Worm (Caenorhabditis elegans) whole organism, L4 larva: ENCODE results near the gene R08E5.4.
A peak's percentile ranks its signal among the peaks of the same experiment; 100 is the strongest.

Source experiments
- D1046.2 ChIP-seq: fragments of 200-800 bp; sonication (Bioruptor generic); IDR thresholded peaks from 2 replicates; pipeline ENCODE4 v1.3.6; 2022; ENCODE audit warnings: missing genetic modification characterization, missing compliant biosample characterization
- F10B5.3 ChIP-seq: sonication (generic microtip); optimal IDR thresholded peaks from 2 replicates; lab custom pipeline; 2016; ENCODE audit warnings: mild to moderate bottlenecking, missing genetic modification characterization, missing compliant biosample characterization
- R02D3.7 ChIP-seq: fragments of 150-350 bp; sonication (generic microtip); optimal IDR thresholded peaks from 3 replicates; lab custom pipeline; 2014; ENCODE audit warnings: missing biosample characterization, missing genetic modification characterization
- Y105C5A.15 ChIP-seq: fragments of 200-800 bp; sonication (Bioruptor generic); IDR thresholded peaks from 2 replicates; pipeline ENCODE4 v1.3.6; 2022; ENCODE audit warnings: missing genetic modification characterization, missing compliant biosample characterization
- Y48G9A.11 ChIP-seq: fragments of 200-800 bp; sonication (Bioruptor generic); IDR thresholded peaks from 2 replicates; pipeline ENCODE4 v1.3.6; 2022; ENCODE audit warnings: missing genetic modification reagents, missing genetic modification characterization, missing compliant biosample characterization
- Y5F2A.4 ChIP-seq: fragments of 200-800 bp; sonication (Bioruptor generic); optimal IDR thresholded peaks from 2 replicates; lab custom pipeline; 2018; ENCODE audit warnings: mild to moderate bottlenecking, missing genetic modification characterization, missing compliant biosample characterization
- aha-1 ChIP-seq: fragments of 150-350 bp; peaks from one replicate; lab custom pipeline; 2014; ENCODE audit warnings: missing biosample characterization, missing genetic modification characterization
- ces-1 ChIP-seq: fragments of 150-350 bp; sonication (generic microtip); optimal IDR thresholded peaks from 4 replicates; lab custom pipeline; 2014; ENCODE audit warnings: missing biosample characterization, missing genetic modification reagents, missing genetic modification characterization
- daf-8 ChIP-seq: fragments of 200-800 bp; sonication (Bioruptor generic); IDR thresholded peaks from 2 replicates; pipeline ENCODE4 v1.3.6; 2022; ENCODE audit warnings: missing genetic modification characterization, missing compliant biosample characterization
- dmd-6 ChIP-seq: fragments of 200-800 bp; sonication (Bioruptor generic); IDR thresholded peaks from 2 replicates; pipeline ENCODE4 v1.3.6; 2022; ENCODE audit warnings: missing genetic modification reagents, missing genetic modification characterization, missing compliant biosample characterization
- dmd-8 ChIP-seq: fragments of 200-800 bp; sonication (Bioruptor generic); IDR thresholded peaks from 2 replicates; pipeline ENCODE4 v1.3.6; 2022; ENCODE audit warnings: missing genetic modification characterization, missing compliant biosample characterization
- dmd-9 ChIP-seq: fragments of 200-800 bp; sonication (Bioruptor generic); IDR thresholded peaks from 2 replicates; pipeline ENCODE4 v1.3.6; 2022; ENCODE audit warnings: missing genetic modification reagents, missing genetic modification characterization, missing compliant biosample characterization
- dpl-1 ChIP-seq: fragments of 150-350 bp; optimal IDR thresholded peaks from 2 replicates; lab custom pipeline; 2014; ENCODE audit warnings: missing biosample characterization, missing genetic modification reagents, missing genetic modification characterization
- hif-1 ChIP-seq, 2 experiments: sonication (generic microtip); optimal IDR thresholded peaks; 2 replicates each; lab custom pipeline; 2016 to 2017; ENCODE audit warnings: missing compliant biosample characterization in 2 of 2, missing genetic modification characterization in 2 of 2, missing genetic modification reagents in 2 of 2, missing genotype in 2 of 2, mild to moderate bottlenecking in 1 of 2
- hlh-11 ChIP-seq: fragments of 200-800 bp; sonication (Bioruptor generic); optimal IDR thresholded peaks from 2 replicates; lab custom pipeline; 2018; ENCODE audit warnings: mild to moderate bottlenecking, missing genetic modification characterization, missing compliant biosample characterization
- hlh-30 ChIP-seq: sonication (generic microtip); optimal IDR thresholded peaks from 2 replicates; lab custom pipeline; 2017; ENCODE audit warnings: antibody characterized with exemption, mild to moderate bottlenecking, missing genetic modification characterization, missing compliant biosample characterization; ENCODE audit not compliant: insufficient read depth
- lin-1 ChIP-seq: fragments of 200-800 bp; sonication (Bioruptor generic); IDR thresholded peaks from 2 replicates; pipeline ENCODE4 v1.3.6; 2022; ENCODE audit warnings: missing genetic modification reagents, missing genetic modification characterization, missing compliant biosample characterization
- lin-38 ChIP-seq: fragments of 200-800 bp; sonication (Bioruptor generic); IDR thresholded peaks from 2 replicates; pipeline ENCODE4 v1.3.6; 2022; ENCODE audit warnings: missing genetic modification reagents, missing genetic modification characterization, missing compliant biosample characterization
- madf-9 ChIP-seq: fragments of 200-800 bp; sonication (Bioruptor generic); conservative IDR thresholded peaks from 2 replicates; pipeline ENCODE4 v1.3.6; 2022; ENCODE audit warnings: missing genetic modification reagents, missing genetic modification characterization, missing compliant biosample characterization
- mes-2 ChIP-seq: sonication (generic microtip); optimal IDR thresholded peaks from 2 replicates; lab custom pipeline; 2016; ENCODE audit warnings: missing genotype, mild to moderate bottlenecking, missing genetic modification characterization, missing compliant biosample characterization; ENCODE audit not compliant: poor library complexity, severe bottlenecking
- nhr-10 ChIP-seq: fragments of 150-350 bp; optimal IDR thresholded peaks from 2 replicates; lab custom pipeline; 2014; ENCODE audit warnings: missing biosample characterization, missing genetic modification characterization
- nhr-102 ChIP-seq: sonication (generic microtip); optimal IDR thresholded peaks from 2 replicates; lab custom pipeline; 2016; ENCODE audit warnings: mild to moderate bottlenecking, missing genetic modification characterization, moderate library complexity, missing compliant biosample characterization
- nhr-77 ChIP-seq: fragments of 150-350 bp; optimal IDR thresholded peaks from 2 replicates; lab custom pipeline; 2014; ENCODE audit warnings: missing biosample characterization, missing genetic modification characterization
- pha-4 ChIP-seq, 2 experiments: fragments of 150-350 bp in 1 of 2; fragments of 200-800 bp in 1 of 2; sonication (Bioruptor generic) in 1 of 2; IDR thresholded peaks in 1 of 2; optimal IDR thresholded peaks in 1 of 2; 2 replicates each; pipeline versions ENCODE4 v1.3.6 to Lab custom; 2014 to 2022; ENCODE audit warnings: missing genetic modification characterization in 2 of 2, missing genetic modification reagents in 2 of 2, missing biosample characterization in 1 of 2, missing compliant biosample characterization in 1 of 2
- pqm-1 ChIP-seq: sonication (generic microtip); optimal IDR thresholded peaks from 2 replicates; lab custom pipeline; 2017; ENCODE audit warnings: missing biosample characterization, missing genetic modification characterization
- rbr-2 ChIP-seq: sonication (generic microtip); optimal IDR thresholded peaks from 2 replicates; lab custom pipeline; 2016; ENCODE audit warnings: missing genotype, missing genetic modification characterization, missing compliant biosample characterization
- saeg-2 ChIP-seq: fragments of 200-800 bp; sonication (Bioruptor generic); IDR thresholded peaks from 2 replicates; pipeline ENCODE4 v1.3.6; 2022; ENCODE audit warnings: missing genetic modification reagents, missing genetic modification characterization, missing compliant biosample characterization
- tra-1 ChIP-seq: fragments of 200-800 bp; sonication (Bioruptor generic); IDR thresholded peaks from 2 replicates; pipeline ENCODE4 v1.3.6; 2022; ENCODE audit warnings: missing genetic modification reagents, missing genetic modification characterization, missing compliant biosample characterization
- unc-130 ChIP-seq: sonication (generic microtip); optimal IDR thresholded peaks from 2 replicates; lab custom pipeline; 2016; ENCODE audit warnings: missing genetic modification reagents, missing genetic modification characterization, missing compliant biosample characterization
- vab-7 ChIP-seq: fragments of 200-800 bp; sonication (Bioruptor generic); IDR thresholded peaks from 2 replicates; pipeline ENCODE4 v1.3.6; 2022; ENCODE audit warnings: missing genetic modification reagents, missing genetic modification characterization, missing compliant biosample characterization
- zag-1 ChIP-seq: fragments of 150-350 bp; optimal IDR thresholded peaks from 2 replicates; lab custom pipeline; 2014; ENCODE audit warnings: missing biosample characterization, missing genetic modification characterization
- zfp-2 ChIP-seq: sonication (generic microtip); optimal IDR thresholded peaks from 2 replicates; lab custom pipeline; 2016; ENCODE audit warnings: mild to moderate bottlenecking, missing genetic modification characterization, missing compliant biosample characterization

Gene R08E5.4

ce11 chrV:3759419-3759915, 8.9 kb upstream of the R08E5.4 start, which contains the start of gene chk-1:
chk-1 (minus strand) TSS chrV:3759469.
- TF ChIP-seq nhr-77 (tag; lab: Kevin White, UChicago) (peak; percentile 35), R02D3.7 (peak; percentile 88), hif-1 (tag; optimal IDR thresholded peaks at IDR 0.05; lab: Kevin White, UChicago) (peak in 1 of 2 experiments; percentile 63), saeg-2 (GFP tag; lab: Robert Waterston, UW) (no peak), mes-2 (tag; lab: Kevin White, UChicago) (peak; percentile 83), pha-4 (GFP tag; IDR thresholded peaks at IDR 0.05; lab: Robert Waterston, UW) (no peak), pha-4 (tag; optimal IDR thresholded peaks at IDR 0.05; lab: Kevin White, UChicago) (peak; percentile 24), pqm-1 (tag; lab: Kevin White, UChicago) (no peak), Y48G9A.11 (GFP tag; lab: Robert Waterston, UW) (peak; percentile 97), dpl-1 (peak; percentile 95), hlh-11 (peak; percentile 50), dmd-6 (GFP tag; lab: Robert Waterston, UW) (peak; percentile 14; the same call in 1 of the 2 replicates), hlh-30 (peak; percentile 52), rbr-2 (tag; lab: Kevin White, UChicago) (peak; percentile 39), ces-1 (GFP tag; lab: Kevin White, UChicago) (no peak)

- TF ChIP-seq daf-8 (GFP tag; lab: Robert Waterston, UW) = no peak
- TF ChIP-seq F10B5.3 = no peak
- no peak for TF ChIP-seq Y48G9A.11 (GFP tag; lab: Robert Waterston, UW)
- no peak for TF ChIP-seq pqm-1 (tag; lab: Kevin White, UChicago)
- TF ChIP-seq lin-1 (GFP tag; lab: Robert Waterston, UW) = no peak
- no peak for TF ChIP-seq zfp-2
- TF ChIP-seq nhr-10 = no peak
- no peak for TF ChIP-seq Y5F2A.4 (GFP tag; lab: Kevin White, UChicago)
- no peak for TF ChIP-seq dmd-8 (GFP tag; lab: Robert Waterston, UW)
- no peak for TF ChIP-seq nhr-102 (tag; lab: Kevin White, UChicago)
- no peak for TF ChIP-seq pha-4 (GFP tag; IDR thresholded peaks at IDR 0.05; lab: Robert Waterston, UW)
- TF ChIP-seq pha-4 (tag; optimal IDR thresholded peaks at IDR 0.05; lab: Kevin White, UChicago) = no peak
- TF ChIP-seq lin-38 (GFP tag; lab: Robert Waterston, UW) = no peak
- no peak for TF ChIP-seq nhr-77 (tag; lab: Kevin White, UChicago)
- no peak for TF ChIP-seq Y105C5A.15 (GFP tag; lab: Robert Waterston, UW)
- no peak for TF ChIP-seq ces-1 (GFP tag; lab: Kevin White, UChicago)
- no peak for TF ChIP-seq madf-9
- TF ChIP-seq vab-7 (GFP tag; lab: Robert Waterston, UW) = no peak
These were observed 7.5 kb upstream of the R08E5.4 start, which contains the start of gene oac-55 for ce11 chrV:3760839-3761238. oac-55 (plus strand) TSS chrV:3761139.

ce11 chrV:3761829-3762228, 6.5 kb upstream of the R08E5.4 start:
- TF ChIP-seq tra-1 (GFP tag; lab: Robert Waterston, UW) (no peak), unc-130 (no peak), aha-1 (tag; lab: Kevin White, UChicago) (peak; percentile 90), D1046.2 (no peak), zag-1 (tag; lab: Kevin White, UChicago) (no peak)

ce11 chrV:3766904-3767303, 1.5 kb upstream of the R08E5.4 start, which contains the start of gene Y39H10A.1:
Y39H10A.1 (plus strand) TSS chrV:3767204.
- TF ChIP-seq aha-1 (tag; lab: Kevin White, UChicago) = peak; percentile 45
- no peak for TF ChIP-seq dmd-9 (GFP tag; lab: Robert Waterston, UW)
